Worm (Caenorhabditis elegans) whole organism, L2 larva: ENCODE measurements around the gene srv-14.

ENCODE experiments used
- ZK546.5 ChIP-seq: sonication (generic microtip); optimal IDR thresholded peaks from 2 replicates; lab custom pipeline; 2017; ENCODE audit warnings: missing biosample characterization, missing genetic modification characterization
- dmd-4 ChIP-seq: sonication (generic microtip); optimal IDR thresholded peaks from 2 replicates; lab custom pipeline; 2017; ENCODE audit warnings: missing biosample characterization, missing genetic modification characterization
- egl-27 ChIP-seq: sonication (generic microtip); optimal IDR thresholded peaks from 3 replicates; lab custom pipeline; 2017; ENCODE audit warnings: missing biosample characterization, missing genetic modification reagents, missing genetic modification characterization
- elt-1 ChIP-seq: fragments of 150-350 bp; optimal IDR thresholded peaks from 2 replicates; lab custom pipeline; 2014; ENCODE audit warnings: missing biosample characterization, missing genetic modification characterization
- lsy-2 ChIP-seq, 2 experiments: fragments of 150-350 bp in 1 of 2; sonication (generic microtip) in 1 of 2; optimal IDR thresholded peaks; 2 replicates each; lab custom pipeline; 2014 to 2017; ENCODE audit warnings: missing biosample characterization in 2 of 2, missing genetic modification characterization in 2 of 2
- nhr-25 ChIP-seq: fragments of 150-350 bp; sonication (generic microtip); optimal IDR thresholded peaks from 3 replicates; lab custom pipeline; 2014; ENCODE audit warnings: missing biosample characterization, missing genetic modification characterization
- nhr-77 ChIP-seq: fragments of 150-350 bp; optimal IDR thresholded peaks from 2 replicates; lab custom pipeline; 2014; ENCODE audit warnings: missing biosample characterization, missing genetic modification characterization
- unc-62 ChIP-seq: fragments of 150-350 bp; optimal IDR thresholded peaks from 2 replicates; lab custom pipeline; 2014; ENCODE audit warnings: missing biosample characterization, missing genetic modification reagents, missing genetic modification characterization

ce11 chrIV:15894819-15895218 is 786 bp upstream of the srv-14 start:
- TF ChIP-seq egl-27 (tag; lab: Kevin White, UChicago) (no peak), ZK546.5 (tag; lab: Kevin White, UChicago) (no peak), elt-1 (tag; lab: Kevin White, UChicago) (no peak), nhr-25 (tag; lab: Kevin White, UChicago) (no peak), dmd-4 (tag; lab: Kevin White, UChicago) (no peak), unc-62 (GFP tag; lab: Kevin White, UChicago) (no peak), nhr-77 (tag; lab: Kevin White, UChicago) (no peak), lsy-2 (tag; optimal IDR thresholded peaks at IDR 0.05; lab: Kevin White, UChicago) (no peak)
